Worm (Caenorhabditis elegans): Measurements from ENCODE around the gene nhr-172.

DNA sequence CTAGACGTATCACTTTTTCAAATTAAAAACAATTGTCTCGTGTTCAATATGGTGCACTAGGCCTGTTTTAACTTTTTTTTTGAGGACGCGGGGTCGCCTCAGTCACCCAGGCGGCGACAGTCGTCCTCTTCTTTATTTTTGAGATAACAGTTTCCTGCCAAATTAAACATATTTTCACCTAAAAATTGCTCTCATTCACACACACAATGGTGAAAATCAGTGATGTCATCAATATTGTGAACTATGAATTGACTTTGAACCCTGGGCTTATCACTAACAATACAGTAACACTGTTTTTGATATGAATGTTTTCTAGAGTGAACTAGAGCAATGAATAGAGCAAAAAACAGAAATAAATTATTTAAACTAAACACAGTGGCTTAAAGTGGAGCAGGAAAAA is 12.5 kb downstream of the nhr-172 start:
- TF ChIP-seq snpc-4 (tag; optimal IDR thresholded peaks at IDR 0.05) (no peak), unc-62 (GFP tag; optimal IDR thresholded peaks at IDR 0.05) (no peak), nhr-76 (tag; optimal IDR thresholded peaks at IDR 0.05) (no peak), nhr-12 (tag; optimal IDR thresholded peaks at IDR 0.05) (no peak), mab-5 (tag; optimal IDR thresholded peaks at IDR 0.05) (no peak), nhr-2 (tag; optimal IDR thresholded peaks at IDR 0.05) (no peak), sptf-1 (tag; optimal IDR thresholded peaks at IDR 0.05) (no peak), nhr-28 (tag; optimal IDR thresholded peaks at IDR 0.05) (no peak), nhr-237 (tag; optimal IDR thresholded peaks at IDR 0.05) (no peak), pha-4 (tag; optimal IDR thresholded peaks at IDR 0.05) (no peak), unc-39 (tag; optimal IDR thresholded peaks at IDR 0.05) (no peak)

All from whole organism, mixed stage, embryonic.